Worm (Caenorhabditis elegans) whole organism, L4 larva: ENCODE results near the gene vang-1.

Experiments
- F44E2.7 ChIP-seq: fragments of 200-800 bp; sonication (Bioruptor generic); IDR thresholded peaks from 2 replicates; pipeline ENCODE4 v2.1.2; 2022; ENCODE audit warnings: missing genetic modification characterization, missing compliant biosample characterization
- R02D3.7 ChIP-seq: fragments of 150-350 bp; sonication (generic microtip); optimal IDR thresholded peaks from 3 replicates; lab custom pipeline; 2014; ENCODE audit warnings: missing biosample characterization, missing genetic modification characterization
- Y105C5A.15 ChIP-seq: fragments of 200-800 bp; sonication (Bioruptor generic); IDR thresholded peaks from 2 replicates; pipeline ENCODE4 v1.3.6; 2022; ENCODE audit warnings: missing genetic modification characterization, missing compliant biosample characterization
- Y5F2A.4 ChIP-seq: fragments of 200-800 bp; sonication (Bioruptor generic); optimal IDR thresholded peaks from 2 replicates; lab custom pipeline; 2018; ENCODE audit warnings: mild to moderate bottlenecking, missing genetic modification characterization, missing compliant biosample characterization
- aha-1 ChIP-seq: fragments of 150-350 bp; peaks from one replicate; lab custom pipeline; 2014; ENCODE audit warnings: missing biosample characterization, missing genetic modification characterization
- ama-1 ChIP-seq: fragments of 150-350 bp; optimal IDR thresholded peaks from 2 replicates; lab custom pipeline; 2014; ENCODE audit warnings: inconsistent platforms, mixed read lengths
- arid-1 ChIP-seq: fragments of 200-800 bp; sonication (Bioruptor generic); conservative IDR thresholded peaks from 2 replicates; pipeline ENCODE4 v1.3.6; 2022; ENCODE audit warnings: missing genetic modification reagents, missing genetic modification characterization, missing compliant biosample characterization
- ceh-20 ChIP-seq: fragments of 200-800 bp; sonication (Bioruptor generic); IDR thresholded peaks from 2 replicates; pipeline ENCODE4 v1.3.6; 2022; ENCODE audit warnings: missing genetic modification reagents, missing genetic modification characterization, missing compliant biosample characterization
- ces-1 ChIP-seq: fragments of 150-350 bp; sonication (generic microtip); optimal IDR thresholded peaks from 4 replicates; lab custom pipeline; 2014; ENCODE audit warnings: missing biosample characterization, missing genetic modification reagents, missing genetic modification characterization
- duxl-1 ChIP-seq: sonication (generic microtip); optimal IDR thresholded peaks from 2 replicates; lab custom pipeline; 2016; ENCODE audit warnings: mild to moderate bottlenecking, missing genetic modification characterization, moderate library complexity, missing compliant biosample characterization; ENCODE audit not compliant: poor library complexity
- dve-1 ChIP-seq: sonication (generic microtip); optimal IDR thresholded peaks from 2 replicates; lab custom pipeline; 2017; ENCODE audit warnings: antibody characterized with exemption, mild to moderate bottlenecking, missing genetic modification characterization, missing compliant biosample characterization; ENCODE audit not compliant: insufficient read depth
- egl-43 ChIP-seq: fragments of 200-800 bp; sonication (Bioruptor generic); IDR thresholded peaks from 2 replicates; pipeline ENCODE4 v1.3.6; 2022; ENCODE audit warnings: missing genetic modification reagents, missing genetic modification characterization, missing compliant biosample characterization
- gei-8 ChIP-seq: fragments of 200-800 bp; sonication (Bioruptor generic); optimal IDR thresholded peaks from 2 replicates; lab custom pipeline; 2018; ENCODE audit warnings: mild to moderate bottlenecking, missing genetic modification characterization, missing compliant biosample characterization
- hlh-11 ChIP-seq: fragments of 200-800 bp; sonication (Bioruptor generic); optimal IDR thresholded peaks from 2 replicates; lab custom pipeline; 2018; ENCODE audit warnings: mild to moderate bottlenecking, missing genetic modification characterization, missing compliant biosample characterization
- hlh-30 ChIP-seq: sonication (generic microtip); optimal IDR thresholded peaks from 2 replicates; lab custom pipeline; 2017; ENCODE audit warnings: antibody characterized with exemption, mild to moderate bottlenecking, missing genetic modification characterization, missing compliant biosample characterization; ENCODE audit not compliant: insufficient read depth
- lim-7 ChIP-seq: fragments of 200-800 bp; sonication (Bioruptor generic); IDR thresholded peaks from 2 replicates; pipeline ENCODE4 v1.3.6; 2022; ENCODE audit warnings: missing genetic modification characterization, missing compliant biosample characterization
- lin-1 ChIP-seq: fragments of 200-800 bp; sonication (Bioruptor generic); IDR thresholded peaks from 2 replicates; pipeline ENCODE4 v1.3.6; 2022; ENCODE audit warnings: missing genetic modification reagents, missing genetic modification characterization, missing compliant biosample characterization
- lin-13 ChIP-seq: fragments of 150-350 bp; optimal IDR thresholded peaks from 2 replicates; lab custom pipeline; 2014; ENCODE audit warnings: missing biosample characterization, missing genetic modification reagents, missing genetic modification characterization
- lin-15B ChIP-seq: fragments of 150-350 bp; sonication (generic microtip); optimal IDR thresholded peaks from 3 replicates; lab custom pipeline; 2014; ENCODE audit warnings: missing biosample characterization, missing genetic modification characterization
- lir-3 ChIP-seq: sonication (generic microtip); optimal IDR thresholded peaks from 2 replicates; lab custom pipeline; 2016; ENCODE audit warnings: mild to moderate bottlenecking, missing genetic modification characterization, missing compliant biosample characterization
- lsy-2 ChIP-seq, 2 experiments: fragments of 150-350 bp in 1 of 2; sonication (generic microtip) in 1 of 2; optimal IDR thresholded peaks; 2 replicates each; lab custom pipeline; 2014 to 2017; ENCODE audit warnings: missing biosample characterization in 2 of 2, missing genetic modification characterization in 2 of 2
- mdl-1 ChIP-seq, 2 experiments: fragments of 150-350 bp in 1 of 2; sonication (generic microtip) in 1 of 2; optimal IDR thresholded peaks; 2 replicates each; lab custom pipeline; 2014 to 2017; ENCODE audit warnings: missing biosample characterization in 2 of 2, missing genetic modification characterization in 2 of 2
- mdt-29 ChIP-seq: fragments of 200-800 bp; sonication (Bioruptor generic); IDR thresholded peaks from 2 replicates; pipeline ENCODE4 v1.3.6; 2022; ENCODE audit warnings: missing genetic modification reagents, missing genetic modification characterization, missing compliant biosample characterization
- mep-1 ChIP-seq: fragments of 150-350 bp; sonication (generic microtip); optimal IDR thresholded peaks from 3 replicates; lab custom pipeline; 2014; ENCODE audit warnings: missing biosample characterization, missing genetic modification characterization
- mes-2 ChIP-seq: sonication (generic microtip); optimal IDR thresholded peaks from 2 replicates; lab custom pipeline; 2016; ENCODE audit warnings: missing genotype, mild to moderate bottlenecking, missing genetic modification characterization, missing compliant biosample characterization; ENCODE audit not compliant: poor library complexity, severe bottlenecking
- mxl-2 ChIP-seq: fragments of 200-800 bp; sonication (Bioruptor generic); conservative IDR thresholded peaks from 2 replicates; pipeline ENCODE4 v1.3.6; 2022; ENCODE audit warnings: missing genetic modification reagents, missing genetic modification characterization, missing compliant biosample characterization
- mxl-3 ChIP-seq: fragments of 200-800 bp; sonication (Bioruptor generic); optimal IDR thresholded peaks from 2 replicates; lab custom pipeline; 2018; ENCODE audit warnings: mild to moderate bottlenecking, missing genetic modification characterization, missing compliant biosample characterization
- nhr-10 ChIP-seq: fragments of 150-350 bp; optimal IDR thresholded peaks from 2 replicates; lab custom pipeline; 2014; ENCODE audit warnings: missing biosample characterization, missing genetic modification characterization
- nhr-111 ChIP-seq: fragments of 200-800 bp; sonication (Bioruptor generic); optimal IDR thresholded peaks from 2 replicates; lab custom pipeline; 2018; ENCODE audit warnings: mild to moderate bottlenecking, missing genetic modification characterization, missing compliant biosample characterization
- nhr-237 ChIP-seq: sonication (generic microtip); optimal IDR thresholded peaks from 2 replicates; lab custom pipeline; 2017; ENCODE audit warnings: missing biosample characterization, missing genetic modification characterization
- nhr-42 ChIP-seq: fragments of 200-800 bp; sonication (Bioruptor generic); IDR thresholded peaks from 2 replicates; pipeline ENCODE4 v1.3.6; 2022; ENCODE audit warnings: missing genetic modification characterization, missing compliant biosample characterization
- nhr-48 ChIP-seq: sonication (generic microtip); optimal IDR thresholded peaks from 2 replicates; lab custom pipeline; 2016; ENCODE audit warnings: mild to moderate bottlenecking, missing genetic modification characterization, missing compliant biosample characterization
- nhr-77 ChIP-seq: fragments of 150-350 bp; optimal IDR thresholded peaks from 2 replicates; lab custom pipeline; 2014; ENCODE audit warnings: missing biosample characterization, missing genetic modification characterization
- pha-4 ChIP-seq, 2 experiments: fragments of 150-350 bp in 1 of 2; fragments of 200-800 bp in 1 of 2; sonication (Bioruptor generic) in 1 of 2; IDR thresholded peaks in 1 of 2; optimal IDR thresholded peaks in 1 of 2; 2 replicates each; pipeline versions ENCODE4 v1.3.6 to Lab custom; 2014 to 2022; ENCODE audit warnings: missing genetic modification characterization in 2 of 2, missing genetic modification reagents in 2 of 2, missing biosample characterization in 1 of 2, missing compliant biosample characterization in 1 of 2
- php-3 ChIP-seq: fragments of 200-800 bp; sonication (Bioruptor generic); IDR thresholded peaks from 2 replicates; pipeline ENCODE4 v1.3.6; 2022; ENCODE audit warnings: missing genetic modification reagents, missing genetic modification characterization, missing compliant biosample characterization
- rbr-2 ChIP-seq: sonication (generic microtip); optimal IDR thresholded peaks from 2 replicates; lab custom pipeline; 2016; ENCODE audit warnings: missing genotype, missing genetic modification characterization, missing compliant biosample characterization
- set-16 ChIP-seq: fragments of 200-800 bp; sonication (Bioruptor generic); IDR thresholded peaks from 2 replicates; pipeline ENCODE4 v1.3.6; 2022; ENCODE audit warnings: missing genetic modification reagents, missing genetic modification characterization, missing compliant biosample characterization
- snpc-1.2 ChIP-seq: fragments of 200-800 bp; sonication (Bioruptor generic); IDR thresholded peaks from 2 replicates; pipeline ENCODE4 v1.3.6; 2022; ENCODE audit warnings: missing genetic modification reagents, missing genetic modification characterization, missing compliant biosample characterization
- snpc-4 ChIP-seq: fragments of 150-350 bp; optimal IDR thresholded peaks from 2 replicates; lab custom pipeline; 2014; ENCODE audit warnings: missing biosample characterization, missing genetic modification characterization
- unc-62 ChIP-seq, 3 experiments: fragments of 150-350 bp in 1 of 3; sonication (generic microtip); optimal IDR thresholded peaks in 2 of 3; peaks in 1 of 3; 1 replicate in 1 of 3; 2 replicates in 2 of 3; lab custom pipeline; 2014 to 2017; ENCODE audit warnings: missing biosample characterization in 3 of 3, missing genetic modification characterization in 3 of 3, missing genetic modification reagents in 3 of 3, missing genotype in 1 of 3
- zfp-2 ChIP-seq: sonication (generic microtip); optimal IDR thresholded peaks from 2 replicates; lab custom pipeline; 2016; ENCODE audit warnings: mild to moderate bottlenecking, missing genetic modification characterization, missing compliant biosample characterization
- zfp-3 ChIP-seq: fragments of 200-800 bp; sonication (Bioruptor generic); conservative IDR thresholded peaks from 2 replicates; pipeline ENCODE4 v1.3.6; 2022; ENCODE audit warnings: missing genetic modification reagents, missing genetic modification characterization, missing compliant biosample characterization

Gene vang-1

DNA sequence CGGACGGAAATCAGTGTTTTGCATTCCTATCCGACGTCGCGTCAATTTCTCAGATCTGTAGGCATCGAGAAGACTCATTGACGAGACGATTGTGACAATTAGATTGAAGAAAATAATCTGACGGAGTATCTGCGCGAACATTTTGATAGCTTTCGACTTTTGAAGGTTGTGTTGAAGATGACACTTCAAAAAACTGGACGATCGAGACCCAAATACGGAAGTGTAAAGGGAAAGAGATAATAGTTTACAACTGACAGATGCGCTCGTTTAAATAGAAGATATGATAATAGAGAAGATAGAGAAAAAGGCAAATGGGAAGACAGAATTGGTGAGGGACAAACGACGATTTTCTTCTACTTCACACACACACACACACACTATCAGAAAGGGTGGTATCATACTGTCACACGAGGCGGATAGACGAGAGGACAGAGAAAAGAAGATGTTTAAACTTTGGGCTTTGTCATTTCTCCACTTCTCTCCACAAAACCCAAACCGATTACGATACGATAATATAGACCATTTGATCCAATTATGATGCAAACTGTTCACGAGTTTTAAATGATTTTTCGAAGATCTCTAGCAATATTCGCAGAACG lies 5.6 kb downstream of the vang-1 start, which contains the start of gene B0410.3 (continued):
- no peak for TF ChIP-seq lin-15B
- peak; percentile 83 for TF ChIP-seq mxl-3 (GFP tag; lab: Kevin White, UChicago)
- no peak for TF ChIP-seq nhr-42 (GFP tag; lab: Robert Waterston, UW)
- peak; percentile 95 for TF ChIP-seq aha-1
- TF ChIP-seq hlh-30 (tag; lab: Kevin White, UChicago) = peak; percentile 74
- TF ChIP-seq snpc-1.2 (GFP tag; lab: Robert Waterston, UW) = no peak
- no peak for TF ChIP-seq lin-1
- TF ChIP-seq php-3 (GFP tag; lab: Robert Waterston, UW) = no peak
- TF ChIP-seq gei-8 (GFP tag; lab: Kevin White, UChicago) = peak; percentile 17
- TF ChIP-seq nhr-10 (tag; lab: Kevin White, UChicago) = no peak
- TF ChIP-seq nhr-237 (tag; lab: Kevin White, UChicago) = peak; percentile 30
- no peak for TF ChIP-seq ces-1 (GFP tag; lab: Kevin White, UChicago)
- TF ChIP-seq lsy-2 (tag; optimal IDR thresholded peaks at IDR 0.05; lab: Kevin White, UChicago) = peak in 1 of 2 experiments; percentile 36
- TF ChIP-seq mep-1 (tag; lab: Kevin White, UChicago) = peak; percentile 21
- TF ChIP-seq mes-2 (tag; lab: Kevin White, UChicago) = peak; percentile 5
- peak; percentile 56 to 84 for TF ChIP-seq mdl-1 (tag; optimal IDR thresholded peaks at IDR 0.05; lab: Kevin White, UChicago)
- TF ChIP-seq R02D3.7 (tag; lab: Kevin White, UChicago) = no peak
- peak; percentile 77 for TF ChIP-seq nhr-48 (tag; lab: Kevin White, UChicago)
- peak; percentile 70 for TF ChIP-seq dve-1
- peak; percentile 74 for TF ChIP-seq hlh-11 (tag; lab: Kevin White, UChicago)
- TF ChIP-seq nhr-77 = no peak
- no peak for TF ChIP-seq nhr-111
- no peak for TF ChIP-seq zfp-2 (tag; lab: Kevin White, UChicago)
- peak; percentile 43 for TF ChIP-seq rbr-2 (tag; lab: Kevin White, UChicago)
- TF ChIP-seq unc-62 (GFP tag; optimal IDR thresholded peaks at IDR 0.05 in 1 of 2; lab: Kevin White, UChicago) = peak in 1 of 2 experiments; percentile 81
- TF ChIP-seq unc-62 (tag; optimal IDR thresholded peaks at IDR 0.05; lab: Kevin White, UChicago) = no peak

DNA sequence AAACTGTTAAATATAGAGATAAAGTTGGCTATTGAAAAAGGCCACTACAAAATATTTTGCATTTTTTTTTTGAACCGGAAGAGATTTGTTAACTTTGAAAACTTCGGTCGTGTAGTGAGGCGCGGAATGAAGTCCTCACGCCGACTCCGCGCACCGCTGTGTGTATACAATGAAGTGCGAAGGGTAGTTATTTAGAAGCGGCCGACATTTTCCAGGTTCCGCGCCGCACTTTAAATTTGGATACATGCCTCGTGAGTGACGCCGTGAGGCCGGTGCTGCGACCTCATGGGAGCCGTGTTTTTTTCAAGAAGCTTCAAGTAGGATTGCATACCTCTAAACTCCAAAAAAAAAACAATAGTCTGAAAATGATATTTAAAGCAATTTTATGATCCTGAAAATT lies 6.2 kb downstream of the vang-1 start:
- TF ChIP-seq ama-1 (lab: Kevin White, UChicago) = no peak
- TF ChIP-seq snpc-1.2 (GFP tag; lab: Robert Waterston, UW) = 0 out of 2 replicates have a peak, but pooled peaks have one; percentile 40
- no peak for TF ChIP-seq lin-13 (GFP tag; lab: Kevin White, UChicago)
- no peak for TF ChIP-seq nhr-77
- TF ChIP-seq mdt-29 (GFP tag; lab: Robert Waterston, UW) = 0 out of 2 replicates have a peak, but pooled peaks have one; percentile 19
- TF ChIP-seq snpc-4 (tag; lab: Kevin White, UChicago) = peak; percentile 73
- TF ChIP-seq pha-4 (GFP tag; IDR thresholded peaks at IDR 0.05; lab: Robert Waterston, UW) = no peak
- TF ChIP-seq pha-4 (tag; optimal IDR thresholded peaks at IDR 0.05; lab: Kevin White, UChicago) = no peak
- TF ChIP-seq nhr-42 (GFP tag; lab: Robert Waterston, UW) = 0 out of 2 replicates have a peak, but pooled peaks have one; percentile 58

DNA sequence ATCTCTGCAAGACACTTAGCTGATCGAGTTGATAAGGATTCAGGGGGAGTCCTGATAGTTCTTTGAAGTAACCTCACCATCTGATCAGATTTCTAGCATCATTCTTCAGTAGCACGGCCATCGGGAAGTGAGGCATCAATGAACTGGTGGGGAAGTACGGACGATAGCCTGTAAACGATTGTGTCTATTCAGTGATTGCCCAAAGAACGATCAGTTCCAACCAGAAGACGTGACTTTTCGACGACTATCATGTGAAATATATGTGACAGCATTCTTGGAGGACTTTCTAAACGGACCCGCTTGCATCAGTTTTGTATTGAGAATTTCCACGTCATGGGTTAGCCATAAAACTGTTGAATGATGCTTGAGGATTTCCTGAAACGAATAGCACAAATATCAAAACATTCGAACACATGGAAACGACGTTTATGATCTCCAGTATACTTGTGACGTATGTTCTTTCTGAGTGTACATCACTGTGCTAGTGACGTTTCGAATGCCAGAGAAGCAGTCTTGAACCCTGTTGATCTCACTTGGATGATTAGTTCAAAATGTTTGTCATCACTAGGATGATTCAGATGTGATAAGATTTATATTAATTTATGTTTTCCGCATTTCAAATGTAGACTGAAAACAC lies 7.5 kb downstream of the vang-1 start:
- TF ChIP-seq Y5F2A.4 (GFP tag; lab: Kevin White, UChicago) (no peak), arid-1 (GFP tag; lab: Robert Waterston, UW) (no peak), F44E2.7 (GFP tag; lab: Robert Waterston, UW) (no peak), mxl-2 (GFP tag; lab: Robert Waterston, UW) (peak; percentile 46; the same call in 1 of the 2 replicates), rbr-2 (tag; lab: Kevin White, UChicago) (peak; percentile 7), nhr-111 (no peak), snpc-4 (tag; lab: Kevin White, UChicago) (no peak), lir-3 (tag; lab: Kevin White, UChicago) (no peak), duxl-1 (tag; lab: Kevin White, UChicago) (peak; percentile 12), ceh-20 (GFP tag; lab: Robert Waterston, UW) (no peak), lim-7 (GFP tag; lab: Robert Waterston, UW) (no peak), set-16 (GFP tag; lab: Robert Waterston, UW) (no peak), mdl-1 (tag; optimal IDR thresholded peaks at IDR 0.05; lab: Kevin White, UChicago) (no peak), hlh-30 (tag; lab: Kevin White, UChicago) (peak; percentile 57), nhr-42 (GFP tag; lab: Robert Waterston, UW) (0 out of 2 replicates have a peak, but pooled peaks have one; percentile 9), pha-4 (GFP tag; IDR thresholded peaks at IDR 0.05; lab: Robert Waterston, UW) (no peak), pha-4 (tag; optimal IDR thresholded peaks at IDR 0.05; lab: Kevin White, UChicago) (no peak), nhr-48 (tag; lab: Kevin White, UChicago) (peak; percentile 71), egl-43 (no peak), gei-8 (GFP tag; lab: Kevin White, UChicago) (no peak), Y105C5A.15 (no peak), zfp-3 (GFP tag; lab: Robert Waterston, UW) (0 out of 2 replicates have a peak, but pooled peaks have one; percentile 15)
